Worm (Caenorhabditis elegans): ENCODE data around the gene moc-1.
"Not testable (repeated sequence)": the region's sequence is repeated elsewhere in the genome, so short reads cannot be mapped to it uniquely, and the experiment has no call there.

The moc-1 gene

ce11 chrX:10133082-10133481 lies 5.3 kb downstream of the moc-1 start, which contains the start of gene unc-58:
unc-58 (minus strand) TSS chrX:10133182.
- no peak for TF ChIP-seq D1046.2 (GFP tag; IDR thresholded peaks at IDR 0.05)
- TF ChIP-seq zfp-3 (GFP tag; conservative IDR thresholded peaks at IDR 0.05): no peak
- TF ChIP-seq hlh-11 (tag; optimal IDR thresholded peaks at IDR 0.05): no peak
- TF ChIP-seq ceh-20 (GFP tag; IDR thresholded peaks at IDR 0.05): 0 out of 2 replicates have a peak, but pooled peaks have one; percentile 2
- TF ChIP-seq unc-39 (tag; optimal IDR thresholded peaks at IDR 0.05): no peak
- no peak for TF ChIP-seq snpc-4 (tag; optimal IDR thresholded peaks at IDR 0.05)

ce11 chrX:10132546-10133032 lies 5.8 kb downstream of the moc-1 start:
- TF ChIP-seq Y105C5A.15 (GFP tag; IDR thresholded peaks at IDR 0.05) (0 out of 2 replicates have a peak, but pooled peaks have one; percentile 24), pha-4 (GFP tag; IDR thresholded peaks at IDR 0.05) (peak; percentile 89), hmg-1.1 (GFP tag; IDR thresholded peaks at IDR 0.05) (peak; percentile 83), F37D6.2 (tag; optimal IDR thresholded peaks at IDR 0.05) (peak; percentile 16), dmd-6 (GFP tag; IDR thresholded peaks at IDR 0.05) (peak; percentile 59), duxl-1 (tag; optimal IDR thresholded peaks at IDR 0.05; ENCODE audit: poor library complexity) (peak; percentile 60), unc-62 (GFP tag; optimal IDR thresholded peaks at IDR 0.05 in 1 of 2) (peak in 1 of 2 experiments; percentile 87), ceh-44 (GFP tag; IDR thresholded peaks at IDR 0.05) (peak; percentile 81; the same call in 1 of the 2 replicates), arid-1 (GFP tag; conservative IDR thresholded peaks at IDR 0.05) (peak; percentile 49; the same call in 1 of the 2 replicates), mdt-29 (GFP tag; IDR thresholded peaks at IDR 0.05) (0 out of 2 replicates have a peak, but pooled peaks have one; percentile 23), ZK337.2 (GFP tag; IDR thresholded peaks at IDR 0.05) (peak; percentile 45; the same call in 1 of the 2 replicates), daf-19 (GFP tag; conservative IDR thresholded peaks at IDR 0.05) (peak; percentile 78), tra-1 (GFP tag; IDR thresholded peaks at IDR 0.05) (peak; percentile 78), hlh-11 (tag; optimal IDR thresholded peaks at IDR 0.05) (peak; percentile 50), Y48G9A.11 (GFP tag; IDR thresholded peaks at IDR 0.05) (peak; percentile 68; the same call in 1 of the 2 replicates), spr-1 (tag; optimal IDR thresholded peaks at IDR 0.05) (peak; percentile 47), lin-13 (GFP tag; optimal IDR thresholded peaks at IDR 0.05) (peak; percentile 22), mxl-2 (GFP tag; conservative IDR thresholded peaks at IDR 0.05) (peak; percentile 55; the same call in 1 of the 2 replicates), madf-9 (GFP tag; conservative IDR thresholded peaks at IDR 0.05) (peak; percentile 37; the same call in 1 of the 2 replicates), nhr-48 (tag; optimal IDR thresholded peaks at IDR 0.05) (peak; percentile 54), madf-5 (GFP tag; IDR thresholded peaks at IDR 0.05) (peak; percentile 63 to 70; a peak in 2 of 4 replicates), dmd-8 (GFP tag; IDR thresholded peaks at IDR 0.05) (peak; percentile 89), mep-1 (tag; optimal IDR thresholded peaks at IDR 0.05) (peak; percentile 80), snpc-1.2 (GFP tag; IDR thresholded peaks at IDR 0.05) (peak; percentile 91), ceh-20 (GFP tag; IDR thresholded peaks at IDR 0.05) (peak; percentile 58; the same call in 1 of the 2 replicates), nhr-42 (GFP tag; IDR thresholded peaks at IDR 0.05) (peak; percentile 73; the same call in 1 of the 2 replicates), lim-7 (GFP tag; IDR thresholded peaks at IDR 0.05) (peak; percentile 83), rbr-2 (tag; optimal IDR thresholded peaks at IDR 0.05) (peak; percentile 67), T26A8.4 (GFP tag; IDR thresholded peaks at IDR 0.05) (peak; percentile 82), dve-1 (tag; optimal IDR thresholded peaks at IDR 0.05; ENCODE audit: insufficient read depth) (peak; percentile 71), aha-1 (tag) (peak; percentile 97), gei-8 (GFP tag; optimal IDR thresholded peaks at IDR 0.05) (peak; percentile 49), T20F7.1 (GFP tag; optimal IDR thresholded peaks at IDR 0.05) (peak; percentile 66), zip-2 (tag; optimal IDR thresholded peaks at IDR 0.05) (peak; percentile 62), egl-43 (GFP tag; IDR thresholded peaks at IDR 0.05) (peak; percentile 90), hlh-30 (tag; optimal IDR thresholded peaks at IDR 0.05; ENCODE audit: insufficient read depth) (peak; percentile 61), Y5F2A.4 (GFP tag; optimal IDR thresholded peaks at IDR 0.05) (peak; percentile 45), mxl-3 (GFP tag; optimal IDR thresholded peaks at IDR 0.05) (peak; percentile 45), ctbp-1 (GFP tag; IDR thresholded peaks at IDR 0.05) (peak; percentile 87), vab-7 (GFP tag; IDR thresholded peaks at IDR 0.05) (peak; percentile 74), daf-16 (GFP tag; optimal IDR thresholded peaks at IDR 0.05) (peak; percentile 3 to 81), daf-16 (tag; optimal IDR thresholded peaks at IDR 0.05) (peak; percentile 69)
- not testable (repeated sequence) for TF ChIP-seq pha-4, unc-62 (tag; optimal IDR thresholded peaks at IDR 0.05)

Measured in whole organism, L4 larva.